Fruit fly (Drosophila melanogaster) whole organism, wandering third instar larva: ENCODE data around the gene CG9689.

ENCODE experiments used
- CG32264 ChIP-seq: fragments of 200-800 bp; sonication (Bioruptor generic); optimal IDR thresholded peaks from 2 replicates; lab custom pipeline; 2016; ENCODE audit warnings: missing biosample characterization, missing genetic modification characterization
- Dfd ChIP-seq: fragments of >200 bp; optimal IDR thresholded peaks from 2 replicates; lab custom pipeline; 2017; ENCODE audit warnings: missing biosample characterization, missing genetic modification characterization
- Hr83 ChIP-seq: fragments of 200-300 bp; sonication (Bioruptor generic); optimal IDR thresholded peaks from 2 replicates; lab custom pipeline; 2016; ENCODE audit warnings: missing biosample characterization, mild to moderate bottlenecking, missing genetic modification characterization, moderate library complexity; ENCODE audit not compliant: poor library complexity, severe bottlenecking
- OdsH ChIP-seq: fragments of 200-800 bp; sonication (Bioruptor generic); optimal IDR thresholded peaks from 2 replicates; lab custom pipeline; 2016; ENCODE audit warnings: missing biosample characterization, mild to moderate bottlenecking, missing genetic modification characterization
- Sp1 ChIP-seq: fragments of 200-800 bp; sonication (Bioruptor generic); optimal IDR thresholded peaks from 3 replicates; lab custom pipeline; 2019; ENCODE audit warnings: missing biosample characterization, mild to moderate bottlenecking, missing genetic modification characterization, moderate library complexity
- dmrt93B ChIP-seq: fragments of 200-800 bp; sonication (Bioruptor generic); optimal IDR thresholded peaks from 2 replicates; lab custom pipeline; 2018; ENCODE audit warnings: missing biosample characterization, mild to moderate bottlenecking, missing genetic modification characterization
- dsf ChIP-seq: sonication (Bioruptor generic); optimal IDR thresholded peaks from 2 replicates; lab custom pipeline; 2016; ENCODE audit warnings: missing biosample characterization, missing genetic modification characterization, borderline replicate concordance
- fru ChIP-seq: fragments of 200-800 bp; sonication (Bioruptor generic); optimal IDR thresholded peaks from 3 replicates; lab custom pipeline; 2016; ENCODE audit warnings: missing biosample characterization, mild to moderate bottlenecking, missing genetic modification characterization
- lola ChIP-seq: fragments of >200 bp; optimal IDR thresholded peaks from 2 replicates; lab custom pipeline; 2017; ENCODE audit warnings: missing biosample characterization, missing genetic modification characterization
- pan ChIP-seq: fragments of >200 bp; optimal IDR thresholded peaks from 2 replicates; lab custom pipeline; 2017
- sv ChIP-seq: fragments of 200-800 bp; sonication (Bioruptor generic); optimal IDR thresholded peaks from 3 replicates; lab custom pipeline; 2016; ENCODE audit warnings: missing biosample characterization, missing genetic modification characterization

dm6 chrX:9877240-9877639 lies 4.5 kb upstream of the CG9689 start:
- TF ChIP-seq OdsH (GFP tag; lab: Kevin White, UChicago) = no peak
- TF ChIP-seq CG32264 (GFP tag; lab: Kevin White, UChicago) = no peak
- no peak for TF ChIP-seq Dfd (GFP tag; lab: Kevin White, UChicago)
- no peak for TF ChIP-seq Hr83 (GFP tag; lab: Kevin White, UChicago)
- no peak for TF ChIP-seq dsf
- TF ChIP-seq dmrt93B (GFP tag; lab: Kevin White, UChicago) = no peak
- TF ChIP-seq lola (GFP tag; lab: Kevin White, UChicago) = no peak
- no peak for TF ChIP-seq fru (GFP tag; lab: Kevin White, UChicago)
- TF ChIP-seq pan (lab: Kevin White, UChicago) = no peak
- no peak for TF ChIP-seq Sp1 (GFP tag; lab: Kevin White, UChicago)
- no peak for TF ChIP-seq sv
